Fruit fly (Drosophila melanogaster) whole organism, embryonic: ENCODE measurements around the gene scpr-C.

Experiments used
- Adf1 ChIP-seq: fragments of 200-800 bp; sonication (Bioruptor generic); IDR thresholded peaks from 2 replicates; pipeline ENCODE4 v1.3.6; 2022; ENCODE audit warnings: missing biosample characterization, missing genetic modification characterization
- Aef1 ChIP-seq: fragments of 200-800 bp; sonication (Bioruptor generic); IDR thresholded peaks from 3 replicates; pipeline ENCODE4 v1.3.6; 2022; ENCODE audit warnings: missing biosample characterization, missing genetic modification characterization
- Asciz ChIP-seq: fragments of 200-800 bp; sonication (Bioruptor generic); optimal IDR thresholded peaks from 2 replicates; lab custom pipeline; 2017; ENCODE audit warnings: missing biosample characterization, mild to moderate bottlenecking, missing genetic modification characterization, missing genetic modification reagents
- CG10209 ChIP-seq: fragments of 200-800 bp; sonication (Bioruptor generic); optimal IDR thresholded peaks from 3 replicates; lab custom pipeline; 2017; ENCODE audit warnings: missing biosample characterization, mild to moderate bottlenecking, missing genetic modification characterization, missing genetic modification reagents
- CG10431 ChIP-seq: fragments of 200-800 bp; sonication (Bioruptor generic); optimal IDR thresholded peaks from 3 replicates; lab custom pipeline; 2018; ENCODE audit warnings: missing biosample characterization, mild to moderate bottlenecking, missing genetic modification characterization
- CG10959 ChIP-seq: fragments of 200-800 bp; sonication (Bioruptor generic); IDR thresholded peaks from 2 replicates; pipeline ENCODE4 v1.3.6; 2022; ENCODE audit warnings: missing biosample characterization, missing genetic modification characterization
- CG12299 ChIP-seq: fragments of 200-800 bp; sonication (Bioruptor generic); optimal IDR thresholded peaks from 2 replicates; lab custom pipeline; 2018; ENCODE audit warnings: missing biosample characterization, mild to moderate bottlenecking, missing genetic modification characterization
- CG12659 ChIP-seq: fragments of 200-800 bp; sonication (Bioruptor generic); optimal IDR thresholded peaks from 3 replicates; lab custom pipeline; 2017; ENCODE audit warnings: mild to moderate bottlenecking, missing biosample characterization, missing genetic modification reagents, missing genetic modification characterization
- CG13775 ChIP-seq: fragments of 200-800 bp; sonication (Bioruptor generic); optimal IDR thresholded peaks from 3 replicates; lab custom pipeline; 2017; ENCODE audit warnings: missing biosample characterization, mild to moderate bottlenecking, missing genetic modification characterization
- CG14860 ChIP-seq: fragments of 200-800 bp; sonication (Bioruptor generic); IDR thresholded peaks from 3 replicates; pipeline ENCODE4 v1.3.6; 2022; ENCODE audit warnings: missing biosample characterization, missing genetic modification characterization; ENCODE audit not compliant: partially characterized antibody
- CG16779 ChIP-seq: fragments of 200-800 bp; sonication (Bioruptor generic); IDR thresholded peaks from 2 replicates; pipeline ENCODE4 v1.3.6; 2022; ENCODE audit warnings: missing biosample characterization, missing genetic modification characterization
- CG17359 ChIP-seq: fragments of 200-800 bp; sonication (Bioruptor generic); optimal IDR thresholded peaks from 3 replicates; lab custom pipeline; 2018; ENCODE audit warnings: missing biosample characterization, mild to moderate bottlenecking, missing genetic modification characterization, moderate library complexity
- CG17829 ChIP-seq: fragments of 200-800 bp; optimal IDR thresholded peaks from 2 replicates; lab custom pipeline; 2019; ENCODE audit warnings: missing biosample characterization, mild to moderate bottlenecking, missing genetic modification characterization, moderate library complexity
- CG2116 ChIP-seq: fragments of 200-800 bp; sonication (Bioruptor generic); optimal IDR thresholded peaks from 3 replicates; lab custom pipeline; 2018; ENCODE audit warnings: missing biosample characterization, mild to moderate bottlenecking, missing genetic modification characterization
- CG2129 ChIP-seq: fragments of 200-800 bp; sonication (Bioruptor generic); IDR thresholded peaks from 2 replicates; pipeline ENCODE4 v1.3.6; 2022; ENCODE audit warnings: missing biosample characterization, missing genetic modification characterization; ENCODE audit not compliant: partially characterized antibody
- CG3407 ChIP-seq: fragments of 200-800 bp; sonication (Bioruptor generic); optimal IDR thresholded peaks from 2 replicates; lab custom pipeline; 2018; ENCODE audit warnings: missing biosample characterization, mild to moderate bottlenecking, missing genetic modification characterization
- CG3726 ChIP-seq: fragments of 200-800 bp; sonication (Bioruptor generic); IDR thresholded peaks from 3 replicates; pipeline ENCODE4, ENCODE4 v1.3.6; 2022; ENCODE audit warnings: missing biosample characterization, missing genetic modification characterization
- CG6813 ChIP-seq: fragments of 200-800 bp; sonication (Bioruptor generic); optimal IDR thresholded peaks from 2 replicates; lab custom pipeline; 2017; ENCODE audit warnings: missing biosample characterization, missing genetic modification characterization, mild to moderate bottlenecking, moderate library complexity, missing genetic modification reagents
- CG7839 ChIP-seq: fragments of 200-800 bp; sonication (Bioruptor generic); optimal IDR thresholded peaks from 3 replicates; lab custom pipeline; 2018; ENCODE audit warnings: missing biosample characterization, mild to moderate bottlenecking, missing genetic modification characterization, moderate library complexity
- CG7928 ChIP-seq: fragments of 200-800 bp; sonication (Bioruptor generic); optimal IDR thresholded peaks from 2 replicates; lab custom pipeline; 2017; ENCODE audit warnings: missing biosample characterization, mild to moderate bottlenecking, missing genetic modification characterization
- CG8765 ChIP-seq: fragments of 200-800 bp; sonication (Bioruptor generic); IDR thresholded peaks from 2 replicates; pipeline ENCODE4 v1.3.6; 2022; ENCODE audit warnings: missing biosample characterization, missing genetic modification characterization
- CG9609 ChIP-seq: fragments of 200-800 bp; sonication (Bioruptor generic); optimal IDR thresholded peaks from 3 replicates; lab custom pipeline; 2016; ENCODE audit warnings: missing biosample characterization, missing genetic modification characterization
- CG9797 ChIP-seq: fragments of 200-800 bp; sonication (Bioruptor generic); optimal IDR thresholded peaks from 3 replicates; lab custom pipeline; 2018; ENCODE audit warnings: missing biosample characterization, mild to moderate bottlenecking, missing genetic modification characterization
- CkIIα-i1 ChIP-seq: fragments of 200-800 bp; sonication (Bioruptor generic); IDR thresholded peaks from 2 replicates; pipeline ENCODE4 v1.3.6; 2022; ENCODE audit warnings: missing biosample characterization, missing genetic modification characterization
- Dfd ChIP-seq, 2 experiments: fragments of >200 bp; optimal IDR thresholded peaks; 2 replicates each; lab custom pipeline; 2017; ENCODE audit warnings: missing biosample characterization in 2 of 2, missing genetic modification characterization in 2 of 2
- Gug ChIP-seq: fragments of 200-800 bp; sonication (Bioruptor generic); IDR thresholded peaks from 4 replicates; pipeline ENCODE4 v1.3.6; 2022; ENCODE audit warnings: missing biosample characterization, missing genetic modification characterization
- Hr3 ChIP-seq: fragments of 200-800 bp; sonication (Bioruptor generic); optimal IDR thresholded peaks from 3 replicates; lab custom pipeline; 2016; ENCODE audit warnings: missing biosample characterization, missing genetic modification characterization
- Meics ChIP-seq: fragments of 200-800 bp; sonication (Bioruptor generic); optimal IDR thresholded peaks from 2 replicates; lab custom pipeline; 2017; ENCODE audit warnings: missing biosample characterization, mild to moderate bottlenecking, missing genetic modification characterization
- Ptx1 ChIP-seq: fragments of 200-800 bp; sonication (Bioruptor generic); IDR thresholded peaks from 2 replicates; pipeline ENCODE4 v1.3.6; 2022; ENCODE audit warnings: missing biosample characterization, missing genetic modification characterization
- bowl ChIP-seq: fragments of 200-800 bp; sonication (Bioruptor generic); IDR thresholded peaks from 2 replicates; pipeline ENCODE4 v1.3.6; 2022; ENCODE audit warnings: missing biosample characterization, missing genetic modification characterization
- dan ChIP-seq: fragments of 200-800 bp; sonication (Bioruptor generic); IDR thresholded peaks from 2 replicates; pipeline ENCODE4 v1.3.6; 2022; ENCODE audit warnings: missing biosample characterization, missing genetic modification characterization
- dpn ChIP-seq, 2 experiments: fragments of 200-800 bp; sonication (Bioruptor generic); optimal IDR thresholded peaks; 3 replicates each; lab custom pipeline; 2016; ENCODE audit warnings: missing biosample characterization in 2 of 2, missing genetic modification characterization in 2 of 2
- lmd ChIP-seq: fragments of 200-800 bp; sonication (Bioruptor generic); IDR thresholded peaks from 2 replicates; pipeline ENCODE4 v1.3.6; 2022; ENCODE audit warnings: missing biosample characterization, missing genetic modification characterization
- mam ChIP-seq: fragments of 200-800 bp; sonication (Bioruptor generic); optimal IDR thresholded peaks from 3 replicates; lab custom pipeline; 2016; ENCODE audit warnings: missing biosample characterization, missing genetic modification characterization
- mld ChIP-seq: fragments of 200-800 bp; sonication (Bioruptor generic); IDR thresholded peaks from 3 replicates; pipeline ENCODE4 v1.3.6; 2022; ENCODE audit warnings: missing biosample characterization, missing genetic modification characterization; ENCODE audit not compliant: partially characterized antibody
- nom ChIP-seq: fragments of 200-800 bp; sonication (Bioruptor generic); optimal IDR thresholded peaks from 2 replicates; lab custom pipeline; 2017; ENCODE audit warnings: missing biosample characterization, missing genetic modification characterization, mild to moderate bottlenecking, moderate library complexity, missing genetic modification reagents
- pan ChIP-seq, 4 experiments: fragments of >200 bp in 3 of 4; fragments of 200-800 bp in 1 of 4; sonication (Bioruptor generic) in 1 of 4; optimal IDR thresholded peaks in 3 of 4; IDR thresholded peaks in 1 of 4; 2 replicates each; pipeline versions ENCODE4 v1.3.6 to Lab custom; 2017 to 2022; ENCODE audit warnings: missing biosample characterization in 2 of 4, missing genetic modification characterization in 2 of 4, mixed read lengths in 1 of 4
- run ChIP-seq: fragments of 200-800 bp; sonication (Bioruptor generic); optimal IDR thresholded peaks from 3 replicates; lab custom pipeline; 2018; ENCODE audit warnings: missing biosample characterization, mild to moderate bottlenecking, missing genetic modification characterization
- scrt ChIP-seq: fragments of 200-800 bp; sonication (Bioruptor generic); optimal IDR thresholded peaks from 2 replicates; lab custom pipeline; 2018; ENCODE audit warnings: missing biosample characterization, mild to moderate bottlenecking, missing genetic modification characterization, moderate library complexity
- sisA ChIP-seq: fragments of 200-800 bp; sonication (Bioruptor generic); IDR thresholded peaks from 2 replicates; pipeline ENCODE4 v1.3.6; 2022; ENCODE audit warnings: missing biosample characterization, missing genetic modification characterization
- ssp ChIP-seq: fragments of 200-800 bp; sonication (Bioruptor generic); IDR thresholded peaks from 2 replicates; pipeline ENCODE4 v1.3.6; 2022; ENCODE audit warnings: missing biosample characterization, missing genetic modification characterization
- sug ChIP-seq: fragments of 200-800 bp; optimal IDR thresholded peaks from 2 replicates; lab custom pipeline; 2019; ENCODE audit warnings: missing biosample characterization, mild to moderate bottlenecking, missing genetic modification characterization, moderate library complexity
- trem ChIP-seq: fragments of 200-800 bp; optimal IDR thresholded peaks from 3 replicates; lab custom pipeline; 2019; ENCODE audit warnings: missing biosample characterization, mild to moderate bottlenecking, missing genetic modification characterization, moderate library complexity
- vfl ChIP-seq: fragments of 200-800 bp; sonication (Bioruptor generic); optimal IDR thresholded peaks from 2 replicates; lab custom pipeline; 2016; ENCODE audit warnings: missing biosample characterization, missing genetic modification characterization

scpr-C gene

DNA sequence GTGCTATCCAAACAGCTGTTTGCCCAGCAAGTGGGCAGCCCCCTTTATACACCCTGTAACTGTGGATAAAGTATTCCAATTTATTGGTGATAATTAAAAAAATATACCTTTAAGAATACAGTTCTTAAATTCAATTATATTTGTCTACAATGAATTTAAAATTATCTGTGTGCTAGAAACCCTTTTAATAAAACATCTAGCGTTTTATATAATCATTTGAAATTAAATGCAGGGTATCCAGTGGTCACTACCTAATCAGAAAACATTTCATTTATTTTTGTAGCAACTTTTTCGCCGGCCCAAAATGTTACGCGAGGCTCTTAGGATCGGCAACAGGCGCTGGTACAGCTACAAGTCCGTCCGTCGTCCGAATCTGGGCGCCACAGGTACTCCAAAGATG, 1.2 kb downstream of the scpr-C start, which contains the start of gene CG17726 (continued):
- TF ChIP-seq CG10209 (GFP tag; lab: Kevin White, UChicago) (peak; percentile 97), CG9609 (peak; percentile 86), CG6813 (peak; percentile 93), CG8765 (GFP tag; lab: Robert Waterston, UW) (peak; percentile 97), bowl (GFP tag; lab: Robert Waterston, UW) (peak; percentile 96), sug (tag; lab: Kevin White, UChicago) (peak; percentile 95), CG10959 (GFP tag; lab: Robert Waterston, UW) (peak; percentile 96), Gug (GFP tag; lab: Robert Waterston, UW) (peak; percentile 79; the same call in 3 of the 4 replicates), mld (GFP tag; lab: Robert Waterston, UW) (no peak), CG2116 (peak; percentile 86), CG12299 (peak; percentile 98), dpn (GFP tag; optimal IDR thresholded peaks at IDR 0.05; lab: Kevin White, UChicago) (peak; percentile 91 to 97), Asciz (GFP tag; lab: Kevin White, UChicago) (no peak), CG17829 (tag; lab: Kevin White, UChicago) (peak; percentile 98), pan (optimal IDR thresholded peaks at IDR 0.05; lab: Kevin White, UChicago) (peak in 1 of 2 experiments; percentile 73), pan (GFP tag; optimal IDR thresholded peaks at IDR 0.05 in 1 of 2, IDR thresholded peaks at IDR 0.05 in 1 of 2) (peak in 1 of 2 experiments; percentile 98), CG2129 (GFP tag; lab: Robert Waterston, UW) (no peak), Aef1 (GFP tag; lab: Robert Waterston, UW) (peak; percentile 97), CG10431 (GFP tag; lab: Kevin White, UChicago) (peak; percentile 91), CG9797 (peak; percentile 12), Dfd (GFP tag; optimal IDR thresholded peaks at IDR 0.05; lab: Kevin White, UChicago) (no peak), run (tag; lab: Kevin White, UChicago) (peak; percentile 96), Adf1 (peak; percentile 84), CG16779 (peak; percentile 90), lmd (peak; percentile 98), CG7928 (GFP tag; lab: Kevin White, UChicago) (peak; percentile 65), CG3407 (GFP tag; lab: Kevin White, UChicago) (peak; percentile 94), CG7839 (tag; lab: Kevin White, UChicago) (peak; percentile 99), vfl (peak; percentile 88), nom (peak; percentile 93), CG3726 (peak; percentile 95), CG17359 (peak; percentile 98), Meics (GFP tag; lab: Kevin White, UChicago) (peak; percentile 96), CkIIα-i1 (GFP tag; lab: Robert Waterston, UW) (peak; percentile 68), CG13775 (peak; percentile 96), dan (GFP tag; lab: Robert Waterston, UW) (peak; percentile 73; the same call in 1 of the 2 replicates), sisA (GFP tag; lab: Robert Waterston, UW) (peak; percentile 97), CG12659 (GFP tag; lab: Kevin White, UChicago) (peak; percentile 98), Ptx1 (peak; percentile 98), Hr3 (GFP tag; lab: Kevin White, UChicago) (peak; percentile 97), trem (tag; lab: Kevin White, UChicago) (peak; percentile 99), CG14860 (no peak), scrt (no peak), ssp (GFP tag; lab: Robert Waterston, UW) (peak; percentile 93), mam (GFP tag; lab: Kevin White, UChicago) (peak; percentile 90)
